Fruit fly (Drosophila melanogaster) whole organism, embryonic: ENCODE results near the gene CG34347.

Experiments used
- Abd-B ChIP-seq: fragments of 200-800 bp; sonication (Bioruptor generic); optimal IDR thresholded peaks from 2 replicates; lab custom pipeline; 2018; ENCODE audit warnings: missing biosample characterization, mild to moderate bottlenecking, missing genetic modification characterization, moderate library complexity
- Blimp-1 ChIP-seq: fragments of 200-800 bp; sonication (Bioruptor generic); optimal IDR thresholded peaks from 3 replicates; lab custom pipeline; 2018; ENCODE audit warnings: missing biosample characterization, missing genetic modification characterization, mild to moderate bottlenecking, moderate library complexity, missing genetic modification reagents
- CG10366 ChIP-seq: fragments of 200-800 bp; sonication (Bioruptor generic); IDR thresholded peaks from 2 replicates; pipeline ENCODE4 v1.3.6; 2022; ENCODE audit warnings: missing biosample characterization, missing genetic modification characterization
- CG11085 ChIP-seq: fragments of 200-800 bp; sonication (Bioruptor generic); IDR thresholded peaks from 2 replicates; pipeline ENCODE4 v1.3.6; 2022; ENCODE audit warnings: missing biosample characterization, missing genetic modification characterization
- CG11504 ChIP-seq: fragments of 200-800 bp; sonication (Bioruptor generic); optimal IDR thresholded peaks from 3 replicates; lab custom pipeline; 2019; ENCODE audit warnings: missing biosample characterization, mild to moderate bottlenecking, missing genetic modification characterization, moderate library complexity
- CG12769 ChIP-seq: fragments of 200-800 bp; sonication (Bioruptor generic); optimal IDR thresholded peaks from 2 replicates; lab custom pipeline; 2019; ENCODE audit warnings: missing biosample characterization, mild to moderate bottlenecking, missing genetic modification characterization, moderate library complexity
- CG13624 ChIP-seq: fragments of 200-800 bp; sonication (Bioruptor generic); optimal IDR thresholded peaks from 2 replicates; lab custom pipeline; 2016; ENCODE audit warnings: missing biosample characterization, missing genetic modification characterization
- CG14667 ChIP-seq: fragments of 200-800 bp; sonication (Bioruptor generic); IDR thresholded peaks from 2 replicates; pipeline ENCODE4 v1.3.6; 2022; ENCODE audit warnings: missing biosample characterization, missing genetic modification characterization
- CG14965 ChIP-seq: fragments of 200-800 bp; sonication (Bioruptor generic); optimal IDR thresholded peaks from 2 replicates; lab custom pipeline; 2016; ENCODE audit warnings: missing biosample characterization, missing genetic modification characterization, borderline replicate concordance
- CG15514 ChIP-seq: fragments of 200-800 bp; sonication (Bioruptor generic); optimal IDR thresholded peaks from 3 replicates; lab custom pipeline; 2017; ENCODE audit warnings: missing biosample characterization, missing genetic modification characterization, mild to moderate bottlenecking, moderate library complexity, missing genetic modification reagents
- CG16813 ChIP-seq: fragments of 200-800 bp; sonication (Bioruptor generic); IDR thresholded peaks from 3 replicates; pipeline ENCODE4 v1.3.6; 2022; ENCODE audit warnings: missing biosample characterization, missing genetic modification characterization; ENCODE audit not compliant: partially characterized antibody
- CG18011 ChIP-seq: fragments of 200-800 bp; sonication (Bioruptor generic); optimal IDR thresholded peaks from 2 replicates; lab custom pipeline; 2017; ENCODE audit warnings: missing biosample characterization, missing genetic modification characterization, mild to moderate bottlenecking, moderate library complexity, missing genotype
- CG18476 ChIP-seq: fragments of 200-800 bp; sonication (Bioruptor generic); optimal IDR thresholded peaks from 2 replicates; lab custom pipeline; 2016; ENCODE audit warnings: missing biosample characterization, mild to moderate bottlenecking, missing genetic modification characterization
- CG18619 ChIP-seq: fragments of 200-800 bp; sonication (Bioruptor generic); optimal IDR thresholded peaks from 3 replicates; lab custom pipeline; 2017; ENCODE audit warnings: missing biosample characterization, mild to moderate bottlenecking, missing genetic modification characterization
- CG31441 ChIP-seq: fragments of 200-800 bp; sonication (Bioruptor generic); IDR thresholded peaks from 2 replicates; pipeline ENCODE4 v1.3.6; 2022; ENCODE audit warnings: missing biosample characterization, missing genetic modification characterization
- CG32532 ChIP-seq: fragments of 200-800 bp; sonication (Bioruptor generic); IDR thresholded peaks from 2 replicates; pipeline ENCODE4 v1.3.6; 2022; ENCODE audit warnings: missing biosample characterization, missing genetic modification characterization
- CG4424 ChIP-seq: fragments of 200-800 bp; sonication (Bioruptor generic); optimal IDR thresholded peaks from 3 replicates; lab custom pipeline; 2016; ENCODE audit warnings: missing biosample characterization, missing genetic modification characterization
- CG6765 ChIP-seq: fragments of 200-800 bp; sonication (Bioruptor generic); optimal IDR thresholded peaks from 3 replicates; lab custom pipeline; 2017; ENCODE audit warnings: missing biosample characterization, mild to moderate bottlenecking, missing genetic modification characterization
- CG7839 ChIP-seq: fragments of 200-800 bp; sonication (Bioruptor generic); optimal IDR thresholded peaks from 3 replicates; lab custom pipeline; 2018; ENCODE audit warnings: missing biosample characterization, mild to moderate bottlenecking, missing genetic modification characterization, moderate library complexity
- CG7928 ChIP-seq: fragments of 200-800 bp; sonication (Bioruptor generic); optimal IDR thresholded peaks from 2 replicates; lab custom pipeline; 2017; ENCODE audit warnings: missing biosample characterization, mild to moderate bottlenecking, missing genetic modification characterization
- CG7987 ChIP-seq: fragments of 200-800 bp; sonication (Bioruptor generic); optimal IDR thresholded peaks from 2 replicates; lab custom pipeline; 2018; ENCODE audit warnings: missing biosample characterization, mild to moderate bottlenecking, missing genetic modification characterization, moderate library complexity
- Dp ChIP-seq: fragments of 200-800 bp; sonication (Bioruptor generic); optimal IDR thresholded peaks from 2 replicates; lab custom pipeline; 2018; ENCODE audit warnings: missing biosample characterization, mild to moderate bottlenecking, missing genetic modification characterization, moderate library complexity
- Ets65A ChIP-seq: fragments of 200-800 bp; sonication (Bioruptor generic); peaks from one replicate; lab custom pipeline; 2016; ENCODE audit warnings: missing biosample characterization, missing genetic modification characterization
- Ets97D ChIP-seq: fragments of 200-800 bp; sonication (Bioruptor generic); optimal IDR thresholded peaks from 3 replicates; lab custom pipeline; 2016; ENCODE audit warnings: missing biosample characterization, missing genetic modification characterization
- HmgD ChIP-seq: fragments of 200-800 bp; sonication (Bioruptor generic); optimal IDR thresholded peaks from 3 replicates; lab custom pipeline; 2016; ENCODE audit warnings: missing biosample characterization, missing genetic modification characterization
- Lim3 ChIP-seq: fragments of 200-800 bp; sonication (Bioruptor generic); IDR thresholded peaks from 2 replicates; pipeline ENCODE4 v1.3.6; 2022; ENCODE audit warnings: missing biosample characterization, missing genetic modification characterization
- MTF-1 ChIP-seq: fragments of 200-800 bp; sonication (Bioruptor generic); optimal IDR thresholded peaks from 2 replicates; lab custom pipeline; 2018; ENCODE audit warnings: missing biosample characterization, mild to moderate bottlenecking, missing genetic modification characterization, borderline replicate concordance
- Max ChIP-seq: fragments of 200-800 bp; sonication (Bioruptor generic); optimal IDR thresholded peaks from 2 replicates; lab custom pipeline; 2016; ENCODE audit warnings: missing biosample characterization, mild to moderate bottlenecking, missing genetic modification characterization
- NK7.1 ChIP-seq: fragments of 200-800 bp; sonication (Bioruptor generic); optimal IDR thresholded peaks from 3 replicates; lab custom pipeline; 2016; ENCODE audit warnings: missing biosample characterization, missing genetic modification characterization
- Rfx ChIP-seq: fragments of 200-800 bp; sonication (Bioruptor generic); IDR thresholded peaks from 2 replicates; pipeline ENCODE4 v1.3.6; 2022; ENCODE audit warnings: missing biosample characterization, missing genetic modification characterization
- bcd ChIP-seq: fragments of 200-800 bp; sonication (Bioruptor generic); optimal IDR thresholded peaks from 2 replicates; lab custom pipeline; 2017; ENCODE audit warnings: missing biosample characterization, mild to moderate bottlenecking, missing genetic modification characterization
- caup ChIP-seq: fragments of 200-800 bp; sonication (Bioruptor generic); optimal IDR thresholded peaks from 3 replicates; lab custom pipeline; 2017; ENCODE audit warnings: missing biosample characterization, mild to moderate bottlenecking, missing genetic modification characterization, moderate library complexity; ENCODE audit not compliant: severe bottlenecking
- chif ChIP-seq, 2 experiments: fragments of 200-800 bp; sonication (Bioruptor generic); optimal IDR thresholded peaks; 3 replicates each; lab custom pipeline; 2016; ENCODE audit warnings: missing biosample characterization in 2 of 2, missing genetic modification characterization in 2 of 2
- crp ChIP-seq, 2 experiments: fragments of 200-800 bp; sonication (Bioruptor generic); optimal IDR thresholded peaks; 2 replicates in 1 of 2; 3 replicates in 1 of 2; lab custom pipeline; 2017; ENCODE audit warnings: missing biosample characterization in 2 of 2, missing genetic modification characterization in 2 of 2, mild to moderate bottlenecking in 1 of 2, moderate library complexity in 1 of 2
- eyg ChIP-seq: fragments of 200-800 bp; sonication (Bioruptor generic); optimal IDR thresholded peaks from 3 replicates; lab custom pipeline; 2016; ENCODE audit warnings: missing biosample characterization, missing genetic modification characterization
- fd96Cb ChIP-seq: fragments of 200-800 bp; sonication (Bioruptor generic); optimal IDR thresholded peaks from 2 replicates; lab custom pipeline; 2018; ENCODE audit warnings: missing biosample characterization, mild to moderate bottlenecking, missing genetic modification characterization, moderate library complexity
- ftz-f1 ChIP-seq: fragments of 200-800 bp; sonication (Bioruptor generic); optimal IDR thresholded peaks from 2 replicates; lab custom pipeline; 2016; ENCODE audit warnings: missing biosample characterization, missing genetic modification characterization
- hkb ChIP-seq, 2 experiments: fragments of 200-800 bp in 1 of 2; fragments of >200 bp in 1 of 2; sonication (Bioruptor generic) in 1 of 2; IDR thresholded peaks in 1 of 2; optimal IDR thresholded peaks in 1 of 2; 2 replicates each; pipeline versions ENCODE4 v1.3.6 to Lab custom; 2017 to 2022; ENCODE audit warnings: missing biosample characterization in 1 of 2, missing genetic modification characterization in 1 of 2
- lbe ChIP-seq: fragments of 200-800 bp; sonication (Bioruptor generic); optimal IDR thresholded peaks from 2 replicates; lab custom pipeline; 2016; ENCODE audit warnings: missing biosample characterization, mild to moderate bottlenecking, missing genetic modification characterization
- lilli ChIP-seq: fragments of 200-800 bp; sonication (Bioruptor generic); optimal IDR thresholded peaks from 3 replicates; lab custom pipeline; 2016; ENCODE audit warnings: missing biosample characterization, missing genetic modification characterization
- lov ChIP-seq, 2 experiments: fragments of 200-800 bp in 1 of 2; fragments of >200 bp in 1 of 2; sonication (Bioruptor generic) in 1 of 2; IDR thresholded peaks in 1 of 2; optimal IDR thresholded peaks in 1 of 2; 2 replicates in 1 of 2; 3 replicates in 1 of 2; pipeline versions ENCODE4 v1.3.6 to Lab custom; 2017 to 2022; ENCODE audit warnings: missing biosample characterization in 1 of 2, missing genetic modification characterization in 1 of 2
- mam ChIP-seq: fragments of 200-800 bp; sonication (Bioruptor generic); optimal IDR thresholded peaks from 3 replicates; lab custom pipeline; 2016; ENCODE audit warnings: missing biosample characterization, missing genetic modification characterization
- pb ChIP-seq: fragments of 200-800 bp; sonication (Bioruptor generic); optimal IDR thresholded peaks from 3 replicates; lab custom pipeline; 2016; ENCODE audit warnings: missing biosample characterization, missing genetic modification characterization
- ranshi ChIP-seq: fragments of 200-800 bp; sonication (Bioruptor generic); IDR thresholded peaks from 2 replicates; pipeline ENCODE4 v1.3.6; 2022; ENCODE audit warnings: missing biosample characterization, missing genetic modification characterization
- ro ChIP-seq: fragments of 200-800 bp; sonication (Bioruptor generic); IDR thresholded peaks from 2 replicates; pipeline ENCODE4 v1.3.6; 2022; ENCODE audit warnings: missing biosample characterization, missing genetic modification characterization
- sob ChIP-seq: fragments of 200-800 bp; sonication (Bioruptor generic); IDR thresholded peaks from 2 replicates; pipeline ENCODE4 v1.3.6; 2022; ENCODE audit warnings: missing biosample characterization, missing genetic modification characterization
- stwl ChIP-seq: fragments of 200-800 bp; sonication (Bioruptor generic); optimal IDR thresholded peaks from 3 replicates; lab custom pipeline; 2018; ENCODE audit warnings: missing biosample characterization, mild to moderate bottlenecking, missing genetic modification characterization, moderate library complexity
- tap ChIP-seq: fragments of 200-800 bp; optimal IDR thresholded peaks from 3 replicates; lab custom pipeline; 2019; ENCODE audit warnings: missing biosample characterization, mild to moderate bottlenecking, missing genetic modification characterization, moderate library complexity
- vvl ChIP-seq: fragments of 200-800 bp; sonication (Bioruptor generic); IDR thresholded peaks from 2 replicates; pipeline ENCODE4 v1.3.6; 2022; ENCODE audit warnings: missing biosample characterization, missing genetic modification characterization

The CG34347 gene

dm6 chr3R:31263934-31264333 lies 47.0 kb upstream of the CG34347 start:
- no peak for TF ChIP-seq CG18476 (GFP tag; lab: Kevin White, UChicago)
- no peak for TF ChIP-seq CG18619 (GFP tag; lab: Kevin White, UChicago)
- TF ChIP-seq fd96Cb: no peak
- TF ChIP-seq eyg (GFP tag; lab: Kevin White, UChicago): no peak
- TF ChIP-seq sob (GFP tag; lab: Robert Waterston, UW): no peak
- peak; percentile 63 for TF ChIP-seq Blimp-1 (GFP tag; lab: Kevin White, UChicago)
- TF ChIP-seq NK7.1 (GFP tag; lab: Kevin White, UChicago): no peak
- peak; percentile 30 for TF ChIP-seq CG7987
- TF ChIP-seq ro: no peak
- TF ChIP-seq ranshi: no peak
- TF ChIP-seq pb (GFP tag; lab: Kevin White, UChicago): no peak
- TF ChIP-seq CG10366 (GFP tag; lab: Robert Waterston, UW): no peak
- peak; percentile 0 for TF ChIP-seq CG4424 (GFP tag; lab: Kevin White, UChicago)
- TF ChIP-seq tap (tag; lab: Kevin White, UChicago): no peak
- no peak for TF ChIP-seq crp (GFP tag; optimal IDR thresholded peaks at IDR 0.05; lab: Kevin White, UChicago)
- no peak for TF ChIP-seq CG7928 (GFP tag; lab: Kevin White, UChicago)
- TF ChIP-seq HmgD (GFP tag; lab: Kevin White, UChicago): no peak
- TF ChIP-seq Lim3 (GFP tag; lab: Robert Waterston, UW): no peak
- TF ChIP-seq Abd-B: peak; percentile 16
- TF ChIP-seq CG12769 (tag; lab: Kevin White, UChicago): no peak
- no peak for TF ChIP-seq MTF-1 (GFP tag; lab: Kevin White, UChicago)
- TF ChIP-seq bcd (GFP tag; lab: Kevin White, UChicago): peak; percentile 11
- no peak for TF ChIP-seq lov (optimal IDR thresholded peaks at IDR 0.05; lab: Kevin White, UChicago)
- 0 out of 3 replicates have a peak, but pooled peaks have one; percentile 23 for TF ChIP-seq lov (GFP tag; IDR thresholded peaks at IDR 0.05; lab: Robert Waterston, UW)
- TF ChIP-seq CG14667: no peak
- TF ChIP-seq mam (GFP tag; lab: Kevin White, UChicago): no peak
- no peak for TF ChIP-seq chif (GFP tag; optimal IDR thresholded peaks at IDR 0.05; lab: Kevin White, UChicago)
- peak; percentile 39; the same call in 1 of the 2 replicates for TF ChIP-seq Rfx (GFP tag; lab: Robert Waterston, UW)
- TF ChIP-seq Ets65A (GFP tag; lab: Kevin White, UChicago): peak; percentile 7
- TF ChIP-seq caup: peak; percentile 18
- TF ChIP-seq CG18011 (GFP tag; lab: Kevin White, UChicago): peak; percentile 95
- TF ChIP-seq Dp: no peak
- peak; percentile 6; the same call in 1 of the 2 replicates for TF ChIP-seq CG32532 (GFP tag; lab: Robert Waterston, UW)
- peak; percentile 85 for TF ChIP-seq stwl (tag; lab: Kevin White, UChicago)
- no peak for TF ChIP-seq lbe
- TF ChIP-seq CG11504: no peak
- TF ChIP-seq Max (GFP tag; lab: Kevin White, UChicago): no peak
- TF ChIP-seq CG6765 (GFP tag; lab: Kevin White, UChicago): no peak
- peak; percentile 20 for TF ChIP-seq CG13624 (GFP tag; lab: Kevin White, UChicago)
- TF ChIP-seq hkb (optimal IDR thresholded peaks at IDR 0.05; lab: Kevin White, UChicago): no peak
- TF ChIP-seq hkb (GFP tag; IDR thresholded peaks at IDR 0.05; lab: Robert Waterston, UW): no peak
- no peak for TF ChIP-seq CG16813 (GFP tag; lab: Robert Waterston, UW)
- TF ChIP-seq CG7839 (tag; lab: Kevin White, UChicago): peak; percentile 22
- no peak for TF ChIP-seq CG31441 (GFP tag; lab: Robert Waterston, UW)
- TF ChIP-seq CG14965: no peak
- peak; percentile 63 for TF ChIP-seq CG15514
- TF ChIP-seq lilli (GFP tag; lab: Kevin White, UChicago): no peak
- TF ChIP-seq ftz-f1: peak; percentile 75
- no peak for TF ChIP-seq vvl (GFP tag; lab: Robert Waterston, UW)
- peak; percentile 97 for TF ChIP-seq Ets97D
- no peak for TF ChIP-seq CG11085
